Worm (Caenorhabditis elegans) whole organism, L4/young adult: ENCODE results near the gene srw-23.

ENCODE experiments used
- dao-5 ChIP-seq: sonication (generic microtip); optimal IDR thresholded peaks from 2 replicates; lab custom pipeline; 2016; ENCODE audit warnings: missing genotype, missing genetic modification characterization, moderate library complexity, missing compliant biosample characterization
- him-1 ChIP-seq: sonication (generic microtip); optimal IDR thresholded peaks from 2 replicates; lab custom pipeline; 2016; ENCODE audit warnings: missing genotype, missing genetic modification reagents, missing genetic modification characterization, missing compliant biosample characterization

DNA sequence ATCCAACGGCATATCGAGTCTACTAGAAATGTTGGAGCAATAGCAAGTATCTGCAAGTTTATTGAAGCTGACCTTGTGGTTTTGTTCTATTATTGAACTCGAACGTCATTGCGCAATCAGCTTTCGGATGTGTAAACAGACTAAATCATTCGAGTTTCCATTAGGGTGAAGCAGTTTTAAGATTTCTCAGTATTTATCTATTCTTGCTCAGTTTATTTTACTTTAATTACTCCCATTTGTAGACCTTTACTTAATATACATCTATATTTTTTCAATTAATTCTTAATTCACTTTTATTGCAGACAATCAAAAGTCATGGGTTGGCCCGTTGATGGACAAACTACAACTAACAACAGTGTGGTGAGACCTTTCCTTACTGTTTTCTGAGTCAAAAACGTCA is 6.9 kb downstream of the srw-23 start, which contains the start of gene F09C6.14:
- TF ChIP-seq him-1 (tag; lab: Kevin White, UChicago) (no peak), dao-5 (tag; lab: Kevin White, UChicago) (no peak)
